Fruit fly (Drosophila melanogaster) whole organism, wandering third instar larva: ENCODE measurements around the gene CG32112.

Source experiments
- CG32264 ChIP-seq: fragments of 200-800 bp; sonication (Bioruptor generic); optimal IDR thresholded peaks from 2 replicates; lab custom pipeline; 2016; ENCODE audit warnings: missing biosample characterization, missing genetic modification characterization
- CrebA ChIP-seq: fragments of 200-800 bp; sonication (Bioruptor generic); optimal IDR thresholded peaks from 2 replicates; lab custom pipeline; 2016; ENCODE audit warnings: missing biosample characterization, mild to moderate bottlenecking, missing genetic modification characterization, borderline replicate concordance
- Dfd ChIP-seq: fragments of >200 bp; optimal IDR thresholded peaks from 2 replicates; lab custom pipeline; 2017; ENCODE audit warnings: missing biosample characterization, missing genetic modification characterization
- Dif ChIP-seq: fragments of 200-275, 200-300 bp; sonication (Bioruptor generic); optimal IDR thresholded peaks from 2 replicates; lab custom pipeline; 2018; ENCODE audit warnings: missing biosample characterization, missing genetic modification characterization; ENCODE audit not compliant: partially characterized antibody
- GATAd ChIP-seq: sonication (Bioruptor generic); optimal IDR thresholded peaks from 2 replicates; lab custom pipeline; 2016; ENCODE audit warnings: missing biosample characterization, missing genetic modification characterization
- Hnf4 ChIP-seq: fragments of 200-800 bp; sonication (Bioruptor generic); optimal IDR thresholded peaks from 2 replicates; lab custom pipeline; 2016; ENCODE audit warnings: missing biosample characterization, mild to moderate bottlenecking, missing genetic modification characterization
- Hr78 ChIP-seq: fragments of >200 bp; optimal IDR thresholded peaks from 2 replicates; lab custom pipeline; 2017; ENCODE audit warnings: missing biosample characterization, missing genetic modification characterization
- Hr83 ChIP-seq: fragments of 200-300 bp; sonication (Bioruptor generic); optimal IDR thresholded peaks from 2 replicates; lab custom pipeline; 2016; ENCODE audit warnings: missing biosample characterization, mild to moderate bottlenecking, missing genetic modification characterization, moderate library complexity; ENCODE audit not compliant: poor library complexity, severe bottlenecking
- Jra ChIP-seq: sonication (Bioruptor generic); optimal IDR thresholded peaks from 2 replicates; lab custom pipeline; 2016; ENCODE audit warnings: missing biosample characterization, missing genetic modification characterization
- Mio ChIP-seq: sonication (Bioruptor generic); optimal IDR thresholded peaks from 2 replicates; lab custom pipeline; 2016; ENCODE audit warnings: missing biosample characterization, missing genetic modification characterization
- Myc ChIP-seq: fragments of >200 bp; optimal IDR thresholded peaks from 2 replicates; lab custom pipeline; 2017
- N ChIP-seq: fragments of >200 bp; optimal IDR thresholded peaks from 2 replicates; lab custom pipeline; 2018; ENCODE audit warnings: missing biosample characterization, missing external identifiers, missing genetic modification characterization
- OdsH ChIP-seq: fragments of 200-800 bp; sonication (Bioruptor generic); optimal IDR thresholded peaks from 2 replicates; lab custom pipeline; 2016; ENCODE audit warnings: missing biosample characterization, mild to moderate bottlenecking, missing genetic modification characterization
- Rel ChIP-seq, 2 experiments: fragments of 200-800 bp; sonication (Bioruptor generic) in 1 of 2; optimal IDR thresholded peaks; 2 replicates in 1 of 2; 3 replicates in 1 of 2; lab custom pipeline; 2016 to 2019; ENCODE audit warnings: mild to moderate bottlenecking in 2 of 2, missing biosample characterization in 2 of 2, missing genetic modification characterization in 2 of 2, moderate library complexity in 1 of 2
- Sp1 ChIP-seq: fragments of 200-800 bp; sonication (Bioruptor generic); optimal IDR thresholded peaks from 3 replicates; lab custom pipeline; 2019; ENCODE audit warnings: missing biosample characterization, mild to moderate bottlenecking, missing genetic modification characterization, moderate library complexity
- Vsx2 ChIP-seq: fragments of 200-300, 225-300 bp; sonication (Bioruptor generic); optimal IDR thresholded peaks from 2 replicates; lab custom pipeline; 2018; ENCODE audit warnings: missing biosample characterization, missing genetic modification characterization; ENCODE audit not compliant: partially characterized antibody
- br ChIP-seq: fragments of 200-800 bp; sonication (Bioruptor generic); optimal IDR thresholded peaks from 2 replicates; lab custom pipeline; 2016; ENCODE audit warnings: missing biosample characterization, missing genetic modification characterization
- brk ChIP-seq: fragments of 200-800 bp; sonication (Bioruptor generic); optimal IDR thresholded peaks from 2 replicates; lab custom pipeline; 2016; ENCODE audit warnings: missing biosample characterization, mild to moderate bottlenecking, missing genetic modification characterization
- dl ChIP-seq, 2 experiments: fragments of 175-275, 200-275 bp in 1 of 2; fragments of 200-275 bp in 1 of 2; sonication (Bioruptor generic); optimal IDR thresholded peaks; lab custom pipeline; 2018; ENCODE audit warnings: mild to moderate bottlenecking in 2 of 2, missing biosample characterization in 2 of 2, missing genetic modification characterization in 2 of 2, moderate library complexity in 2 of 2; ENCODE audit not compliant: partially characterized antibody in 2 of 2, insufficient read depth in 1 of 2
- dmrt93B ChIP-seq: fragments of 200-800 bp; sonication (Bioruptor generic); optimal IDR thresholded peaks from 2 replicates; lab custom pipeline; 2018; ENCODE audit warnings: missing biosample characterization, mild to moderate bottlenecking, missing genetic modification characterization
- dsf ChIP-seq: sonication (Bioruptor generic); optimal IDR thresholded peaks from 2 replicates; lab custom pipeline; 2016; ENCODE audit warnings: missing biosample characterization, missing genetic modification characterization, borderline replicate concordance
- ey ChIP-seq: fragments of 200-800 bp; sonication (Bioruptor generic); optimal IDR thresholded peaks from 2 replicates; lab custom pipeline; 2016; ENCODE audit warnings: missing biosample characterization, missing genetic modification characterization
- foxo ChIP-seq, 2 experiments: fragments of 200-800 bp; sonication (Bioruptor generic); optimal IDR thresholded peaks; 2 replicates in 1 of 2; 3 replicates in 1 of 2; lab custom pipeline; 2016 to 2017; ENCODE audit warnings: missing biosample characterization in 2 of 2, missing genetic modification characterization in 2 of 2
- fru ChIP-seq: fragments of 200-800 bp; sonication (Bioruptor generic); optimal IDR thresholded peaks from 3 replicates; lab custom pipeline; 2016; ENCODE audit warnings: missing biosample characterization, mild to moderate bottlenecking, missing genetic modification characterization
- h ChIP-seq: fragments of 200-800 bp; sonication (Bioruptor generic); optimal IDR thresholded peaks from 3 replicates; lab custom pipeline; 2016; ENCODE audit warnings: missing biosample characterization, mild to moderate bottlenecking, missing genetic modification characterization
- jim ChIP-seq: fragments of 175-275, 200-325 bp; sonication (Bioruptor generic); optimal IDR thresholded peaks from 2 replicates; lab custom pipeline; 2016; ENCODE audit warnings: missing biosample characterization, mild to moderate bottlenecking, missing genetic modification characterization
- lola ChIP-seq: fragments of >200 bp; optimal IDR thresholded peaks from 2 replicates; lab custom pipeline; 2017; ENCODE audit warnings: missing biosample characterization, missing genetic modification characterization
- pan ChIP-seq: fragments of >200 bp; optimal IDR thresholded peaks from 2 replicates; lab custom pipeline; 2017
- psq ChIP-seq: fragments of 200-800 bp; sonication (Bioruptor generic); optimal IDR thresholded peaks from 3 replicates; lab custom pipeline; 2017; ENCODE audit warnings: missing biosample characterization, mild to moderate bottlenecking, missing genetic modification characterization, moderate library complexity
- rgr ChIP-seq: fragments of 200-800 bp; sonication (Bioruptor generic); optimal IDR thresholded peaks from 3 replicates; lab custom pipeline; 2016; ENCODE audit warnings: missing biosample characterization, mild to moderate bottlenecking, missing genetic modification characterization
- sage ChIP-seq: fragments of 200-800 bp; sonication (Bioruptor generic); optimal IDR thresholded peaks from 2 replicates; lab custom pipeline; 2016; ENCODE audit warnings: missing biosample characterization, mild to moderate bottlenecking, missing genetic modification characterization
- tai ChIP-seq: sonication (Bioruptor generic); optimal IDR thresholded peaks from 2 replicates; lab custom pipeline; 2016; ENCODE audit warnings: missing biosample characterization, missing genetic modification characterization
- usp ChIP-seq: fragments of >200 bp; optimal IDR thresholded peaks from 2 replicates; lab custom pipeline; 2017; ENCODE audit warnings: missing biosample characterization, missing genetic modification characterization
- woc ChIP-seq: sonication (Bioruptor generic); optimal IDR thresholded peaks from 2 replicates; lab custom pipeline; 2016; ENCODE audit warnings: missing biosample characterization, mild to moderate bottlenecking, missing genetic modification characterization

CG32112 gene

DNA sequence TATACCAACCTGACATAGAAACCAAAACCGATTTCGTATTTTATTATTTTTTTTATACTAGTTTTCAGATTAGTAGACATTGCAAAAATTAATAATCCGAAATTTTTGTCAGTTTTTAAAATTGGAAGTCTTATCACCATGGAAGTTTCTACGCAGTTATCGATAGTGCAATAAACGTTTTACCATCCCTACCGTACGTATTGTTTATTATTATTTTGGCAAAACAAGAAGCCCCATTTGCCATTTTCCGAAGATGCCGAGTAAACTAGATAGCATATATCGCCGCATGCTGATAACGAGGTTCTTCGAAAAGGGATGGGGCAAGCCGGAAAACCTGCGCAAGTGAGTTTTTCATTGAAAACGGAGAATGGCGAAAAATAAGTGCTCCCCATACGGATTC is at the start of gene CG32112:
Gene CG32112 (plus strand): TSS at position 111 of the 400 bp plus-strand sequence.
- TF ChIP-seq Hr83 = no peak
- TF ChIP-seq OdsH (GFP tag; lab: Kevin White, UChicago) = peak; percentile 13
- peak; percentile 5 for TF ChIP-seq psq (GFP tag; lab: Kevin White, UChicago)
- peak; percentile 54 for TF ChIP-seq Jra (GFP tag; lab: Kevin White, UChicago)
- TF ChIP-seq tai (GFP tag; lab: Kevin White, UChicago) = peak; percentile 50
- peak; percentile 1 for TF ChIP-seq dsf (GFP tag; lab: Kevin White, UChicago)
- TF ChIP-seq brk (GFP tag; lab: Kevin White, UChicago) = peak; percentile 46
- peak; percentile 56 for TF ChIP-seq Hnf4
- TF ChIP-seq Mio (GFP tag; lab: Kevin White, UChicago) = no peak

DNA sequence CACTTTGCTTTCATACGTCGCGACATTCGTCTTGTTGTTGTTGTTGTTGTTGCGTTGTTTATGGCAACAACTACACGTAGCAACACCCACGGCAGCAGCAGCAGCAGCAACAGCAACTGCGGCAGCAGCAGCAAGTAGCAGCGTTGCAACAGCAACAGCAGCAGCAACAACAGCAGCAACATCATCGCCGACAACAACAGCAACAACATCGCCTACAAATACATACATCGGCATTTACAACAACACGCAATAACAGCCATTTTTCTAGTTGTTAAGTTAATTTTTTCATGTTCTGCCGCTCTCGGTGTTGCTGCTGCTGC is 49.0 kb upstream of the CG32112 start:
- TF ChIP-seq rgr (GFP tag; lab: Kevin White, UChicago) (no peak), Dfd (peak; percentile 81), CG32264 (GFP tag; lab: Kevin White, UChicago) (no peak)
- TF ChIP-seq, all 38 proteins: peak for 1

DNA sequence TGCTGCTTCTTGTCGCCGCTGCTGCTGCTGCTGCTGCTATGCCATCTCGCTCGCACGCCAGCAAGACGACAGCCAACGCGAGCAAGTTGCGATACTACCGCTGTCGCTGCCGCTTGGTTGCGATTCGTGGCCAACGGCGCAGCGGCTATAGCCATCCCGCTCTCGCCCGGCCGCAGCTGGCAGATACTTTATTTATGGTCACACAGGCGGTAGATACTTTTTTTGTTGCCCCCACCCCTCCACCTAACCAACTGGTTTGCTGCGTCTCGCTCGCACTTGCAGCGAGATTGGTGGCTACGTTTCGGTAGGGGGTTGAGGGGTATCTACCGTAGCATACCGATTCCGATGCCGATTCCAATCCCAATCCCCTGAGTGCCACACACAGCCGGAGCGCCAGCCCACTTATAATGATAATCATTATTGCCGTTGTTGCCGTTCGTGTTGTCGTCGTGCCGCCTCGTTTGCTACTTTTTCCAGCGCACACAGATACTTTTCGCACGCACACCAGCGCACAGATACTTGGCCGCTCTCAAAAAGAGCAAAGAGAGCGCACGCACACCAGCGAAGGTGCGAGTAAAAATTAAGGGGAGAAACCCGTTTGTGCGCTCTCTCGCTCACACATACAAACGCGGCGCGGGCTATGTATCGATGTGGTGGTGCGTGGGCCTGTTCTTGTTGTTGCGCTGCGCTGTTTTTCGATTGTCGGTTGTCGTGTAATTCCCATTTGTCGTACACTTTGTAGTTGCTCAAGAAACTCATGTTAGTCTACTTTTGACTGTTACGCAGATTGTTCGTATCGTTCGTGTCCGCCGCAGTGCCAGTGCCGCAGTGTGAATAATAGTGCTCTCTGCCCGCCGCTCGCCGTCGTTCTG is 48.4 kb upstream of the CG32112 start, which contains the start of gene mirr:
Gene mirr (plus strand): TSS at position 759 of the 872 bp plus-strand sequence.
- TF ChIP-seq Vsx2 (GFP tag; lab: Kevin White, UChicago) (peak; percentile 89), N (GFP tag; lab: Kevin White, UChicago) (no peak), psq (GFP tag; lab: Kevin White, UChicago) (peak; percentile 28), ey (peak; percentile 2), Myc (lab: Kevin White, UChicago) (no peak), dsf (GFP tag; lab: Kevin White, UChicago) (no peak), jim (GFP tag; lab: Kevin White, UChicago) (peak; percentile 51), usp (GFP tag; lab: Kevin White, UChicago) (no peak), h (GFP tag; lab: Kevin White, UChicago) (peak; percentile 74), dl (GFP tag; optimal IDR thresholded peaks at IDR 0.05; lab: Kevin White, UChicago; ENCODE audit: insufficient read depth in 1 of 2, partially characterized antibody in 2 of 2) (peak; percentile 76 to 80), Rel (GFP tag; optimal IDR thresholded peaks at IDR 0.05; lab: Kevin White, UChicago) (peak; percentile 76), Rel (tag; optimal IDR thresholded peaks at IDR 0.05; lab: Kevin White, UChicago) (peak; percentile 96), CrebA (GFP tag; lab: Kevin White, UChicago) (peak; percentile 68), Hr78 (GFP tag; lab: Kevin White, UChicago) (peak; percentile 9), Jra (GFP tag; lab: Kevin White, UChicago) (peak; percentile 66), brk (GFP tag; lab: Kevin White, UChicago) (peak; percentile 9), Hr83 (peak; percentile 6), Sp1 (GFP tag; lab: Kevin White, UChicago) (peak; percentile 17), Dif (GFP tag; lab: Kevin White, UChicago) (peak; percentile 82), dmrt93B (no peak), fru (GFP tag; lab: Kevin White, UChicago) (peak; percentile 32), Hnf4 (peak; percentile 35), foxo (GFP tag; optimal IDR thresholded peaks at IDR 0.05; lab: Kevin White, UChicago) (peak; percentile 3 to 12), sage (GFP tag; lab: Kevin White, UChicago) (peak; percentile 20)

DNA sequence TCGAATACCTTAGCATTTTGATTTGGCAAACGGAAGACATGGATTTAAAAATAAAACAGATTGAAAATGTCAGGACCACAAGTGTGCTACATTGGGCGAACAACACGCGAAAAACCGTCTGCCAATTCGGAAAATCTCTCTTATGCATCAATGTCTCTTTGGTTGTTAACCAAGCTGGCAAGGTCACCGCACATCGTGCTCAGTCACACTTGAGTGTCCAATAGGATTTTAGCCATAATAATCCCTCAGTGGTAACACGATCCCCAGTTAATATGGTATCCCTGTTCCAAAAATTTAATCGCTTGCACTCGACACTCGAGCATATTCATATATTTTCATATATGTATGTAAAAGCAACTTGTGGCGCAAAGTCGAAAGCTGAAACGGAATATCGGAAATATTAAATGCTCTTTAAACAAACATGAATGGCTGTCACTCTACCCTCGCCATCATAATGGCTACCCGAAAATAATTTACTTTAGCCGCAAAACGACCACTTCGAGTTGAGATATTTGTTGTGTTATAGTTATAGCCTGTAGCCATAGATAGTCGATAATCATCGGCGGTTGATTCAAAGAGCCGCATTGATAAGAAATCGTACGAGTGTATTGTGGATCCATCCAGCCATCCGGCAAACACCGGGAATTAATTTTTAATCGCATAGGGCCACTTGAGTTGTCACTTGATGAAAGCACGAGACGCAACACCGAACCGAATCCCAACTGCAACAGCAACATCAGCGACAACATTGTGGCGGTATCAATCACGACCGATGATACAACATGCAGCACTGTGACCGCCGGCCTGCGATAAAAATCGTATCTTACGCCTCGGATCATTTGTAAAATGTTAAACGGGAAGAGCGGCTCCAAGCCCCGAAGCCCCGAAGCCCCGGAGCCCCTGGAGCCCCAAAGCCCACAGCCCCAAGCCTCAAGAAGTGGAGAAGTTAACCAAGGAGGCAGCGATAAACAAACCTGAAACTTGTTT is 46.7 kb upstream of the CG32112 start:
- TF ChIP-seq CG32264 (GFP tag; lab: Kevin White, UChicago) (no peak), Dif (GFP tag; lab: Kevin White, UChicago) (no peak), Jra (GFP tag; lab: Kevin White, UChicago) (no peak), woc (no peak), Vsx2 (GFP tag; lab: Kevin White, UChicago) (no peak), psq (GFP tag; lab: Kevin White, UChicago) (no peak), Mio (GFP tag; lab: Kevin White, UChicago) (no peak), Hr78 (GFP tag; lab: Kevin White, UChicago) (no peak), Hr83 (no peak), CrebA (GFP tag; lab: Kevin White, UChicago) (no peak), br (no peak), OdsH (GFP tag; lab: Kevin White, UChicago) (no peak), pan (lab: Kevin White, UChicago) (no peak), sage (GFP tag; lab: Kevin White, UChicago) (no peak), lola (GFP tag; lab: Kevin White, UChicago) (no peak), brk (GFP tag; lab: Kevin White, UChicago) (no peak), Myc (lab: Kevin White, UChicago) (no peak), dmrt93B (no peak), GATAd (GFP tag; lab: Kevin White, UChicago) (no peak)
